Fruit fly (Drosophila melanogaster): ENCODE data around the gene X11L.

Gene X11L

dm6 chrX:17624983-17625401 lies 25.6 kb downstream of the X11L start (continued):
- TF ChIP-seq p53 (GFP tag; optimal IDR thresholded peaks at IDR 0.05), result no peak
- no peak for TF ChIP-seq vnd (GFP tag; IDR thresholded peaks at IDR 0.05; ENCODE audit: partially characterized antibody)
- peak; percentile 57 for TF ChIP-seq exex (tag; optimal IDR thresholded peaks at IDR 0.05)
- TF ChIP-seq CG11504 (tag; optimal IDR thresholded peaks at IDR 0.05), result peak; percentile 92
- 0 out of 3 replicates have a peak, but pooled peaks have one; percentile 42 for TF ChIP-seq C15 (GFP tag; IDR thresholded peaks at IDR 0.05)
- peak; percentile 74 for TF ChIP-seq CG16863 (GFP tag; optimal IDR thresholded peaks at IDR 0.05)
- peak; percentile 58 for TF ChIP-seq twi (tag; optimal IDR thresholded peaks at IDR 0.05)
- no peak for TF ChIP-seq h (optimal IDR thresholded peaks at IDR 0.05)
- TF ChIP-seq nom (GFP tag; optimal IDR thresholded peaks at IDR 0.05), result peak; percentile 81
- peak; percentile 81 for TF ChIP-seq CG1603 (tag; optimal IDR thresholded peaks at IDR 0.05)
- 0 out of 2 replicates have a peak, but pooled peaks have one; percentile 28 for TF ChIP-seq CG43689 (GFP tag; IDR thresholded peaks at IDR 0.05)
- TF ChIP-seq CG3726 (GFP tag; IDR thresholded peaks at IDR 0.05), result peak; percentile 68; the same call in 1 of the 3 replicates
- peak; percentile 58 for TF ChIP-seq Nf-YA (GFP tag; IDR thresholded peaks at IDR 0.05)
- TF ChIP-seq bigmax (GFP tag; optimal IDR thresholded peaks at IDR 0.05), result no peak
- TF ChIP-seq CG1529 (GFP tag; optimal IDR thresholded peaks at IDR 0.05), result peak; percentile 81
- no peak for TF ChIP-seq hb (GFP tag; IDR thresholded peaks at IDR 0.05; ENCODE audit: partially characterized antibody)
- peak; percentile 67 for TF ChIP-seq Jarid2 (GFP tag; optimal IDR thresholded peaks at IDR 0.05)
- TF ChIP-seq tgo (GFP tag; IDR thresholded peaks at IDR 0.05), result peak; percentile 71
- TF ChIP-seq H15 (GFP tag; IDR thresholded peaks at IDR 0.05), result peak; percentile 68; the same call in 2 of the 3 replicates
- TF ChIP-seq kay (GFP tag; optimal IDR thresholded peaks at IDR 0.05), result peak; percentile 72
- TF ChIP-seq sima (GFP tag; optimal IDR thresholded peaks at IDR 0.05), result peak; percentile 30
- peak; percentile 37 for TF ChIP-seq CG2202 (tag; optimal IDR thresholded peaks at IDR 0.05)
- TF ChIP-seq Lhr (GFP tag; optimal IDR thresholded peaks at IDR 0.05), result peak; percentile 21
- peak in 1 of 2 experiments; percentile 37 for TF ChIP-seq insv (GFP tag; optimal IDR thresholded peaks at IDR 0.05)
- TF ChIP-seq ind (GFP tag; optimal IDR thresholded peaks at IDR 0.05), result peak; percentile 85
- peak; percentile 95 for TF ChIP-seq Fer1 (GFP tag; optimal IDR thresholded peaks at IDR 0.05)
- no peak for TF ChIP-seq Dll (GFP tag; IDR thresholded peaks at IDR 0.05; ENCODE audit: partially characterized antibody)
- TF ChIP-seq CG14014 (GFP tag; IDR thresholded peaks at IDR 0.05), result peak; percentile 86
- TF ChIP-seq bab2 (GFP tag; optimal IDR thresholded peaks at IDR 0.05), result peak; percentile 82
- TF ChIP-seq CG12659 (GFP tag; optimal IDR thresholded peaks at IDR 0.05), result peak; percentile 91
- TF ChIP-seq gem (tag; optimal IDR thresholded peaks at IDR 0.05), result peak; percentile 93
- peak; percentile 91 for TF ChIP-seq HHEX (GFP tag; optimal IDR thresholded peaks at IDR 0.05)
- peak; percentile 50; the same call in 2 of the 3 replicates for TF ChIP-seq croc (GFP tag; conservative IDR thresholded peaks at IDR 0.05)
- no peak for TF ChIP-seq CG7745 (tag; optimal IDR thresholded peaks at IDR 0.05)
- 0 out of 2 replicates have a peak, but pooled peaks have one; percentile 32 for TF ChIP-seq toy (GFP tag; IDR thresholded peaks at IDR 0.05)
- peak; percentile 77 for TF ChIP-seq Dbx (GFP tag; IDR thresholded peaks at IDR 0.05)
- peak; percentile 86; the same call in 1 of the 2 replicates for TF ChIP-seq CG31441 (GFP tag; IDR thresholded peaks at IDR 0.05)
- peak; percentile 61 for TF ChIP-seq slou (GFP tag; optimal IDR thresholded peaks at IDR 0.05)
- no peak for TF ChIP-seq usp (GFP tag; optimal IDR thresholded peaks at IDR 0.05)
- peak; percentile 12 for TF ChIP-seq BEAF-32 (GFP tag; optimal IDR thresholded peaks at IDR 0.05)
- peak; percentile 62 for TF ChIP-seq da (GFP tag; optimal IDR thresholded peaks at IDR 0.05)
- TF ChIP-seq CG12391 (tag; optimal IDR thresholded peaks at IDR 0.05), result peak; percentile 83
- TF ChIP-seq wek (GFP tag; optimal IDR thresholded peaks at IDR 0.05), result peak; percentile 82
- peak; percentile 77 for TF ChIP-seq esg (GFP tag; conservative IDR thresholded peaks at IDR 0.05)
- no peak; the same call in 1 of the 2 replicates for TF ChIP-seq sens-2 (GFP tag; IDR thresholded peaks at IDR 0.05)
- TF ChIP-seq Meics (GFP tag; optimal IDR thresholded peaks at IDR 0.05), result peak; percentile 92
- peak; percentile 63 for TF ChIP-seq pnt (GFP tag; optimal IDR thresholded peaks at IDR 0.05)
- no peak for TF ChIP-seq CG10959 (GFP tag; IDR thresholded peaks at IDR 0.05)
- no peak for TF ChIP-seq Hr39 (optimal IDR thresholded peaks at IDR 0.05)
- peak; percentile 25; the same call in 1 of the 2 replicates for TF ChIP-seq Lim3 (GFP tag; IDR thresholded peaks at IDR 0.05)
- TF ChIP-seq Dip2 (GFP tag; IDR thresholded peaks at IDR 0.05), result no peak

Data from whole organism, embryonic.